Worm (Caenorhabditis elegans): ENCODE data around the gene dex-1.

Gene dex-1

ce11 chrIII:5502915-5503575, 22.9 kb upstream of the dex-1 start:
- TF ChIP-seq ces-1 (GFP tag; optimal IDR thresholded peaks at IDR 0.05), result peak; percentile 74
- TF ChIP-seq ham-2 (GFP tag; optimal IDR thresholded peaks at IDR 0.05), result peak; percentile 22
- TF ChIP-seq nhr-237 (tag; optimal IDR thresholded peaks at IDR 0.05), result peak; percentile 5
- no peak for TF ChIP-seq ztf-11 (tag; optimal IDR thresholded peaks at IDR 0.05)
- no peak for TF ChIP-seq snpc-4 (tag; optimal IDR thresholded peaks at IDR 0.05)
- peak; percentile 62 for TF ChIP-seq mep-1 (tag; optimal IDR thresholded peaks at IDR 0.05)
- peak; percentile 64 for TF ChIP-seq unc-120 (tag; optimal IDR thresholded peaks at IDR 0.05; ENCODE audit: poor library complexity, severe bottlenecking)
- TF ChIP-seq elt-1 (tag; optimal IDR thresholded peaks at IDR 0.05; ENCODE audit: borderline replicate concordance, insufficient read depth), result peak; percentile 86
- peak; percentile 53 for TF ChIP-seq hlh-1 (tag; optimal IDR thresholded peaks at IDR 0.05)
- no peak for TF ChIP-seq sem-2 (GFP tag; optimal IDR thresholded peaks at IDR 0.05)
- TF ChIP-seq unc-62 (GFP tag; optimal IDR thresholded peaks at IDR 0.05), result peak; percentile 70

- TF ChIP-seq zip-8 (tag; optimal IDR thresholded peaks at IDR 0.05), result no peak
- TF ChIP-seq sem-2 (GFP tag; optimal IDR thresholded peaks at IDR 0.05), result no peak
- no peak for TF ChIP-seq lsy-2 (tag; optimal IDR thresholded peaks at IDR 0.05)
- TF ChIP-seq pha-4 (tag; optimal IDR thresholded peaks at IDR 0.05), result no peak
- no peak for TF ChIP-seq snpc-4 (tag; optimal IDR thresholded peaks at IDR 0.05)
- TF ChIP-seq M03D4.4 (tag; optimal IDR thresholded peaks at IDR 0.05), result no peak
- no peak for TF ChIP-seq cnd-1 (tag; optimal IDR thresholded peaks at IDR 0.05)
- TF ChIP-seq nhr-76 (tag; optimal IDR thresholded peaks at IDR 0.05), result no peak
- TF ChIP-seq elt-3 (tag; optimal IDR thresholded peaks at IDR 0.05), result no peak
- no peak for TF ChIP-seq hlh-1 (tag; optimal IDR thresholded peaks at IDR 0.05)
- no peak for TF ChIP-seq ham-2 (GFP tag; optimal IDR thresholded peaks at IDR 0.05)
Measured at ce11 chrIII:5503669-5504068, 22.2 kb upstream of the dex-1 start.

ce11 chrIII:5504164-5504563, 21.7 kb upstream of the dex-1 start:
- peak; percentile 26 for TF ChIP-seq elt-3 (tag; optimal IDR thresholded peaks at IDR 0.05)
- TF ChIP-seq mep-1 (tag; optimal IDR thresholded peaks at IDR 0.05), result no peak
- peak; percentile 2 for TF ChIP-seq unc-62 (GFP tag; optimal IDR thresholded peaks at IDR 0.05)
- peak; percentile 86 for TF ChIP-seq ces-1 (GFP tag; optimal IDR thresholded peaks at IDR 0.05)
- TF ChIP-seq unc-120 (tag; optimal IDR thresholded peaks at IDR 0.05; ENCODE audit: poor library complexity, severe bottlenecking), result peak; percentile 23
- TF ChIP-seq sptf-1 (tag; optimal IDR thresholded peaks at IDR 0.05), result no peak

- no peak for TF ChIP-seq pha-4 (tag; optimal IDR thresholded peaks at IDR 0.05)
- no peak for TF ChIP-seq elt-3 (tag; optimal IDR thresholded peaks at IDR 0.05)
- no peak for TF ChIP-seq zip-8 (tag; optimal IDR thresholded peaks at IDR 0.05)
- no peak for TF ChIP-seq mls-2 (tag; optimal IDR thresholded peaks at IDR 0.05)
- TF ChIP-seq M03D4.4 (tag; optimal IDR thresholded peaks at IDR 0.05), result no peak
- no peak for TF ChIP-seq unc-39 (tag; optimal IDR thresholded peaks at IDR 0.05)
- TF ChIP-seq mab-5 (tag; optimal IDR thresholded peaks at IDR 0.05), result no peak
- TF ChIP-seq blmp-1 (tag; optimal IDR thresholded peaks at IDR 0.05), result no peak
- no peak for TF ChIP-seq cnd-1 (tag; optimal IDR thresholded peaks at IDR 0.05)
Measured at ce11 chrIII:5504725-5505473, 21.0 kb upstream of the dex-1 start.

ce11 chrIII:5505474-5506022, 20.4 kb upstream of the dex-1 start:
- TF ChIP-seq nhr-12 (tag; optimal IDR thresholded peaks at IDR 0.05), result no peak
- no peak for TF ChIP-seq nhr-237 (tag; optimal IDR thresholded peaks at IDR 0.05)
- TF ChIP-seq mls-2 (tag; optimal IDR thresholded peaks at IDR 0.05), result no peak
- no peak for TF ChIP-seq cnd-1 (tag; optimal IDR thresholded peaks at IDR 0.05)
- TF ChIP-seq blmp-1 (tag; optimal IDR thresholded peaks at IDR 0.05), result no peak
- TF ChIP-seq nhr-28 (tag; optimal IDR thresholded peaks at IDR 0.05), result no peak
- TF ChIP-seq bed-3 (GFP tag; optimal IDR thresholded peaks at IDR 0.05), result no peak
- TF ChIP-seq elt-3 (tag; optimal IDR thresholded peaks at IDR 0.05), result no peak
- no peak for TF ChIP-seq ceh-43 (GFP tag; optimal IDR thresholded peaks at IDR 0.05)
- no peak for TF ChIP-seq ceh-39 (tag; optimal IDR thresholded peaks at IDR 0.05)
- no peak for TF ChIP-seq ceh-83 (GFP tag; optimal IDR thresholded peaks at IDR 0.05)
- no peak for TF ChIP-seq elt-1 (tag; optimal IDR thresholded peaks at IDR 0.05; ENCODE audit: borderline replicate concordance, insufficient read depth)
- TF ChIP-seq sptf-1 (tag; optimal IDR thresholded peaks at IDR 0.05), result no peak
- no peak for TF ChIP-seq ces-1 (GFP tag; optimal IDR thresholded peaks at IDR 0.05)
- TF ChIP-seq nhr-2 (tag; optimal IDR thresholded peaks at IDR 0.05), result no peak
- no peak for TF ChIP-seq ham-2 (GFP tag; optimal IDR thresholded peaks at IDR 0.05)

All from whole organism, mixed stage, embryonic.